Worm (Caenorhabditis elegans): Measurements from ENCODE around the gene spig-5.

DNA sequence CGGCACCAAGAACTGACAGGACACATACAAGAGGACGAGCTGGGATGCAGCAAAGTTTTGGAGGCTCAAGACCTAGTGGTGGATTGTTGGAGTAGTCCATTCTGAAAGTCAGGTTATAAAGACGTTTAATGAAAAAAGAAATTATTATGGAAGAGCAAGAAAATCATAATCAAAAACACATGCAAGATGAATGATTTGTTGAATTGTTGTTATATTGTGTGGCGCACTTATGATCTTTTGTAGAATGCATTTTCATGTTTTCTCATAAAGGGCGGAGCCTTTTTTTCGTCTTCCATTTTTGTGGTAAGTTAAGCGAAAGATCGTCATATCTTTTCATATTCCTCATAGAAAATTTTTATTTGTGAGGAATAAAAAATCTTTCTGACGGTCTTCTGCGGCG is 8.3 kb downstream of the spig-5 start, which contains the start of gene F47B8.2:
- no peak for TF ChIP-seq fkh-2 (tag; optimal IDR thresholded peaks at IDR 0.05)
- TF ChIP-seq zag-1 (tag; optimal IDR thresholded peaks at IDR 0.05) = no peak
- TF ChIP-seq skn-1 (tag; optimal IDR thresholded peaks at IDR 0.05) = no peak
- no peak for TF ChIP-seq nhr-237 (tag; optimal IDR thresholded peaks at IDR 0.05)
